Fruit fly (Drosophila melanogaster) whole organism, embryonic: ENCODE data around the gene CG11436.

Experiments used
- Atf6 ChIP-seq: fragments of 200-800 bp; sonication (Bioruptor generic); IDR thresholded peaks from 2 replicates; pipeline ENCODE4 v1.3.6; 2022; ENCODE audit warnings: missing biosample characterization, missing genetic modification characterization
- B-H1 ChIP-seq: fragments of 200-800 bp; sonication (Bioruptor generic); IDR thresholded peaks from 3 replicates; pipeline ENCODE4 v1.3.6; 2022; ENCODE audit warnings: missing biosample characterization, missing genetic modification characterization
- BtbVII ChIP-seq: fragments of 200-800 bp; sonication (Bioruptor generic); optimal IDR thresholded peaks from 3 replicates; lab custom pipeline; 2017; ENCODE audit warnings: missing biosample characterization, mild to moderate bottlenecking, missing genetic modification characterization
- CG1024 ChIP-seq: fragments of 200-800 bp; sonication (Bioruptor generic); IDR thresholded peaks from 2 replicates; pipeline ENCODE4 v1.3.6; 2022; ENCODE audit warnings: missing biosample characterization, missing genetic modification characterization
- CG13123 ChIP-seq: fragments of 200-800 bp; sonication (Bioruptor generic); optimal IDR thresholded peaks from 2 replicates; lab custom pipeline; 2016; ENCODE audit warnings: missing biosample characterization, missing genetic modification characterization
- CG13775 ChIP-seq: fragments of 200-800 bp; sonication (Bioruptor generic); optimal IDR thresholded peaks from 3 replicates; lab custom pipeline; 2017; ENCODE audit warnings: missing biosample characterization, mild to moderate bottlenecking, missing genetic modification characterization
- CG15073 ChIP-seq: fragments of 200-800 bp; sonication (Bioruptor generic); optimal IDR thresholded peaks from 2 replicates; lab custom pipeline; 2016; ENCODE audit warnings: missing biosample characterization, missing genetic modification characterization
- CG16815 ChIP-seq: fragments of 200-800 bp; sonication (Bioruptor generic); optimal IDR thresholded peaks from 3 replicates; lab custom pipeline; 2017; ENCODE audit warnings: missing biosample characterization, mild to moderate bottlenecking, missing genetic modification characterization
- CG16863 ChIP-seq: fragments of 200-800 bp; sonication (Bioruptor generic); optimal IDR thresholded peaks from 3 replicates; lab custom pipeline; 2016; ENCODE audit warnings: missing biosample characterization, missing genetic modification characterization
- CG17359 ChIP-seq: fragments of 200-800 bp; sonication (Bioruptor generic); optimal IDR thresholded peaks from 3 replicates; lab custom pipeline; 2018; ENCODE audit warnings: missing biosample characterization, mild to moderate bottlenecking, missing genetic modification characterization, moderate library complexity
- CG17829 ChIP-seq: fragments of 200-800 bp; optimal IDR thresholded peaks from 2 replicates; lab custom pipeline; 2019; ENCODE audit warnings: missing biosample characterization, mild to moderate bottlenecking, missing genetic modification characterization, moderate library complexity
- CG18619 ChIP-seq: fragments of 200-800 bp; sonication (Bioruptor generic); optimal IDR thresholded peaks from 3 replicates; lab custom pipeline; 2017; ENCODE audit warnings: missing biosample characterization, mild to moderate bottlenecking, missing genetic modification characterization
- CG30020 ChIP-seq: fragments of 200-800 bp; optimal IDR thresholded peaks from 2 replicates; lab custom pipeline; 2019; ENCODE audit warnings: missing biosample characterization, mild to moderate bottlenecking, missing genetic modification characterization, moderate library complexity
- CG31365 ChIP-seq: fragments of 200-800 bp; sonication (Bioruptor generic); optimal IDR thresholded peaks from 2 replicates; lab custom pipeline; 2018; ENCODE audit warnings: missing biosample characterization, mild to moderate bottlenecking, missing genetic modification characterization
- CG4282 ChIP-seq: fragments of 200-800 bp; sonication (Bioruptor generic); optimal IDR thresholded peaks from 2 replicates; lab custom pipeline; 2016; ENCODE audit warnings: missing biosample characterization, missing genetic modification characterization
- CG5245 ChIP-seq: fragments of 200-800 bp; sonication (Bioruptor generic); optimal IDR thresholded peaks from 3 replicates; lab custom pipeline; 2016; ENCODE audit warnings: missing biosample characterization, missing genetic modification characterization
- CG5953 ChIP-seq: fragments of 200-800 bp; sonication (Bioruptor generic); IDR thresholded peaks from 2 replicates; pipeline ENCODE4 v1.3.6; 2022; ENCODE audit warnings: missing biosample characterization, missing genetic modification characterization
- CG7987 ChIP-seq: fragments of 200-800 bp; sonication (Bioruptor generic); optimal IDR thresholded peaks from 2 replicates; lab custom pipeline; 2018; ENCODE audit warnings: missing biosample characterization, mild to moderate bottlenecking, missing genetic modification characterization, moderate library complexity
- CG9932 ChIP-seq: fragments of 200-800 bp; sonication (Bioruptor generic); IDR thresholded peaks from 2 replicates; pipeline ENCODE4 v1.3.6; 2022; ENCODE audit warnings: missing biosample characterization, missing genetic modification characterization
- Camta ChIP-seq: fragments of 200-800 bp; sonication (Bioruptor generic); optimal IDR thresholded peaks from 2 replicates; lab custom pipeline; 2016; ENCODE audit warnings: missing biosample characterization, missing genetic modification characterization
- D19B ChIP-seq: fragments of 200-800 bp; sonication (Bioruptor generic); optimal IDR thresholded peaks from 2 replicates; lab custom pipeline; 2017; ENCODE audit warnings: missing biosample characterization, mild to moderate bottlenecking, missing genetic modification characterization
- Dip2 ChIP-seq: fragments of 200-800 bp; sonication (Bioruptor generic); IDR thresholded peaks from 2 replicates; pipeline ENCODE4 v1.3.6; 2022; ENCODE audit warnings: missing biosample characterization, missing genetic modification characterization
- Dip3 ChIP-seq: fragments of 200-800 bp; sonication (Bioruptor generic); optimal IDR thresholded peaks from 3 replicates; lab custom pipeline; 2016; ENCODE audit warnings: missing biosample characterization, missing genetic modification characterization
- HLH54F ChIP-seq: fragments of 200-800 bp; sonication (Bioruptor generic); optimal IDR thresholded peaks from 3 replicates; lab custom pipeline; 2016; ENCODE audit warnings: missing biosample characterization, missing genetic modification characterization
- HmgD ChIP-seq: fragments of 200-800 bp; sonication (Bioruptor generic); optimal IDR thresholded peaks from 3 replicates; lab custom pipeline; 2016; ENCODE audit warnings: missing biosample characterization, missing genetic modification characterization
- Hr51 ChIP-seq, 2 experiments: fragments of 200-800 bp; sonication (Bioruptor generic); optimal IDR thresholded peaks; 2 replicates in 1 of 2; 3 replicates in 1 of 2; lab custom pipeline; 2016 to 2018; ENCODE audit warnings: missing biosample characterization in 2 of 2, missing genetic modification characterization in 2 of 2, mild to moderate bottlenecking in 1 of 2, moderate library complexity in 1 of 2
- Hr78 ChIP-seq, 2 experiments: fragments of 200-800 bp in 1 of 2; fragments of >200 bp in 1 of 2; sonication (Bioruptor generic) in 1 of 2; optimal IDR thresholded peaks; 2 replicates each; lab custom pipeline; 2017 to 2019; ENCODE audit warnings: missing biosample characterization in 2 of 2, missing genetic modification characterization in 2 of 2, mild to moderate bottlenecking in 1 of 2, moderate library complexity in 1 of 2
- Max ChIP-seq: fragments of 200-800 bp; sonication (Bioruptor generic); optimal IDR thresholded peaks from 2 replicates; lab custom pipeline; 2016; ENCODE audit warnings: missing biosample characterization, mild to moderate bottlenecking, missing genetic modification characterization
- Mrtf ChIP-seq: fragments of 200-800 bp; sonication (Bioruptor generic); IDR thresholded peaks from 3 replicates; pipeline ENCODE4 v1.3.6; 2022; ENCODE audit warnings: missing biosample characterization, missing genetic modification characterization
- Opbp ChIP-seq: fragments of 200-800 bp; sonication (Bioruptor generic); IDR thresholded peaks from 3 replicates; pipeline ENCODE4 v1.3.6; 2022; ENCODE audit warnings: missing biosample characterization, missing genetic modification characterization; ENCODE audit not compliant: partially characterized antibody
- Ptx1 ChIP-seq: fragments of 200-800 bp; sonication (Bioruptor generic); IDR thresholded peaks from 2 replicates; pipeline ENCODE4 v1.3.6; 2022; ENCODE audit warnings: missing biosample characterization, missing genetic modification characterization
- Xbp1 ChIP-seq: fragments of 200-800 bp; sonication (Bioruptor generic); optimal IDR thresholded peaks from 3 replicates; lab custom pipeline; 2016; ENCODE audit warnings: missing biosample characterization, mild to moderate bottlenecking, missing genetic modification characterization
- ato ChIP-seq: fragments of 200-800 bp; sonication (Bioruptor generic); IDR thresholded peaks from 2 replicates; pipeline ENCODE4 v1.3.6; 2022; ENCODE audit warnings: missing biosample characterization, missing genetic modification characterization; ENCODE audit not compliant: partially characterized antibody
- az2 ChIP-seq: fragments of 200-800 bp; sonication (Bioruptor generic); optimal IDR thresholded peaks from 3 replicates; lab custom pipeline; 2016; ENCODE audit warnings: missing biosample characterization, missing genetic modification characterization
- bab2 ChIP-seq: fragments of 200-800 bp; sonication (Bioruptor generic); optimal IDR thresholded peaks from 2 replicates; lab custom pipeline; 2016; ENCODE audit warnings: missing biosample characterization, missing genetic modification characterization
- crc ChIP-seq: fragments of 200-800 bp; sonication (Bioruptor generic); optimal IDR thresholded peaks from 2 replicates; lab custom pipeline; 2016; ENCODE audit warnings: missing biosample characterization, missing genetic modification characterization
- cwo ChIP-seq: fragments of 200-800 bp; sonication (Bioruptor generic); optimal IDR thresholded peaks from 3 replicates; lab custom pipeline; 2017; ENCODE audit warnings: missing biosample characterization, missing genetic modification characterization, mild to moderate bottlenecking, moderate library complexity, missing genetic modification reagents
- disco-r ChIP-seq: fragments of 200-800 bp; sonication (Bioruptor generic); optimal IDR thresholded peaks from 2 replicates; lab custom pipeline; 2016; ENCODE audit warnings: missing biosample characterization, missing genetic modification characterization
- gce ChIP-seq: fragments of 200-800 bp; sonication (Bioruptor generic); IDR thresholded peaks from 3 replicates; pipeline ENCODE4 v1.3.6; 2022; ENCODE audit warnings: missing biosample characterization, missing genetic modification characterization
- inv ChIP-seq: fragments of 200-800 bp; sonication (Bioruptor generic); IDR thresholded peaks from 2 replicates; pipeline ENCODE4 v1.3.6; 2022; ENCODE audit warnings: missing biosample characterization, missing genetic modification characterization; ENCODE audit not compliant: partially characterized antibody
- kni ChIP-seq: fragments of 200-800 bp; sonication (Bioruptor generic); optimal IDR thresholded peaks from 3 replicates; lab custom pipeline; 2017; ENCODE audit warnings: mild to moderate bottlenecking, missing biosample characterization, missing genetic modification reagents, missing genetic modification characterization
- luna ChIP-seq: fragments of 200-800 bp; sonication (Bioruptor generic); optimal IDR thresholded peaks from 2 replicates; lab custom pipeline; 2016; ENCODE audit warnings: missing biosample characterization, missing genetic modification characterization
- nom ChIP-seq: fragments of 200-800 bp; sonication (Bioruptor generic); optimal IDR thresholded peaks from 2 replicates; lab custom pipeline; 2017; ENCODE audit warnings: missing biosample characterization, missing genetic modification characterization, mild to moderate bottlenecking, moderate library complexity, missing genetic modification reagents
- prd ChIP-seq, 3 experiments: fragments of >200 bp in 2 of 3; fragments of 200-800 bp in 1 of 3; sonication (Bioruptor generic) in 1 of 3; optimal IDR thresholded peaks in 2 of 3; IDR thresholded peaks in 1 of 3; 2 replicates in 2 of 3; 3 replicates in 1 of 3; pipeline versions ENCODE4 v1.3.6 to Lab custom; 2017 to 2022; ENCODE audit warnings: missing biosample characterization in 1 of 3, missing genetic modification characterization in 1 of 3
- row ChIP-seq: fragments of 200-800 bp; sonication (Bioruptor generic); IDR thresholded peaks from 3 replicates; pipeline ENCODE4 v1.3.6; 2022; ENCODE audit warnings: missing biosample characterization, missing genetic modification characterization
- sc ChIP-seq, 3 experiments: fragments of >200 bp in 2 of 3; fragments of 200-800 bp in 1 of 3; sonication (Bioruptor generic) in 1 of 3; optimal IDR thresholded peaks; 2 replicates in 2 of 3; 3 replicates in 1 of 3; lab custom pipeline; 2017; ENCODE audit warnings: mild to moderate bottlenecking in 1 of 3, missing biosample characterization in 1 of 3, missing genetic modification characterization in 1 of 3, missing genetic modification reagents in 1 of 3
- sd ChIP-seq: fragments of 200-800 bp; sonication (Bioruptor generic); optimal IDR thresholded peaks from 3 replicates; lab custom pipeline; 2018; ENCODE audit warnings: missing biosample characterization, mild to moderate bottlenecking, missing genetic modification characterization, moderate library complexity
- slbo ChIP-seq: fragments of 200-800 bp; sonication (Bioruptor generic); IDR thresholded peaks from 2 replicates; pipeline ENCODE4 v1.3.6; 2022; ENCODE audit warnings: missing biosample characterization, missing genetic modification characterization
- sug ChIP-seq: fragments of 200-800 bp; optimal IDR thresholded peaks from 2 replicates; lab custom pipeline; 2019; ENCODE audit warnings: missing biosample characterization, mild to moderate bottlenecking, missing genetic modification characterization, moderate library complexity

CG11436 gene

DNA sequence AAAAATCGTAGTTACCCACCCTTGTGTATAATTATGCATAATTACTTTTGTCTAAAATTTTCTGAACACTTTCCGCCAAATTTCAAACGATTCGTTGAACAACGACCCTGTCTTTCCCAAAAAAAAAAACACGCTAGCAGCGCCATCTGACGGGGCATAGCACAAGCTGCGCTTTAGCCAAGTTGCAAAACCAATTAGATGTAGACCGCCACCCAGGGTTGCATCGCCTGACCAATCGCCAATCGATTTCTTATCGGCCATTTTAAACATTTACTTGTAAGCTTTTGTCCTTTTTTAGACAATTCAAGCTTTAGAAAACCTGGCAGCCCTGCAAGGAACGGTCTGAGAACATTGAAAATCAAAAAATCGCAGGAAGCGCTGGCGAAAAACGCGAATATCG lies 21.8 kb downstream of the CG11436 start, which contains the start of gene CG3556 (continued):
- TF ChIP-seq CG18619 (GFP tag; lab: Kevin White, UChicago) (peak; percentile 14), CG16863 (GFP tag; lab: Kevin White, UChicago) (peak; percentile 33), sc (optimal IDR thresholded peaks at IDR 0.05; lab: Kevin White, UChicago) (no peak), sc (GFP tag; optimal IDR thresholded peaks at IDR 0.05; lab: Kevin White, UChicago) (no peak), inv (peak; percentile 38; the same call in 1 of the 2 replicates), CG7987 (GFP tag; lab: Kevin White, UChicago) (peak; percentile 50), gce (no peak), CG17829 (tag; lab: Kevin White, UChicago) (no peak), sug (tag; lab: Kevin White, UChicago) (no peak), CG1024 (no peak), Max (GFP tag; lab: Kevin White, UChicago) (no peak), crc (no peak), nom (no peak), slbo (GFP tag; lab: Robert Waterston, UW) (peak; percentile 71), CG15073 (no peak), Dip2 (GFP tag; lab: Robert Waterston, UW) (peak; percentile 32; the same call in 1 of the 2 replicates), HLH54F (GFP tag; lab: Kevin White, UChicago) (no peak), Ptx1 (GFP tag; lab: Robert Waterston, UW) (peak; percentile 57), luna (GFP tag; lab: Kevin White, UChicago) (no peak), CG4282 (GFP tag; lab: Kevin White, UChicago) (peak; percentile 40), CG5245 (GFP tag; lab: Kevin White, UChicago) (no peak), CG17359 (tag; lab: Kevin White, UChicago) (peak; percentile 32), BtbVII (GFP tag; lab: Kevin White, UChicago) (no peak), Hr51 (GFP tag; optimal IDR thresholded peaks at IDR 0.05; lab: Kevin White, UChicago) (peak in 1 of 2 experiments; percentile 28), Opbp (GFP tag; lab: Robert Waterston, UW) (peak; percentile 72), CG5953 (0 out of 2 replicates have a peak, but pooled peaks have one; percentile 33), row (GFP tag; lab: Robert Waterston, UW) (peak; percentile 37; the same call in 2 of the 3 replicates), CG9932 (GFP tag; lab: Robert Waterston, UW) (peak; percentile 61; the same call in 1 of the 2 replicates), Xbp1 (GFP tag; lab: Kevin White, UChicago) (peak; percentile 40), Atf6 (GFP tag; lab: Robert Waterston, UW) (0 out of 2 replicates have a peak, but pooled peaks have one; percentile 30), bab2 (GFP tag; lab: Kevin White, UChicago) (no peak), CG16815 (GFP tag; lab: Kevin White, UChicago) (no peak), Mrtf (GFP tag; lab: Robert Waterston, UW) (0 out of 3 replicates have a peak, but pooled peaks have one; percentile 26), CG13123 (GFP tag; lab: Kevin White, UChicago) (peak; percentile 16), cwo (no peak), disco-r (GFP tag; lab: Kevin White, UChicago) (peak; percentile 10), CG30020 (no peak), prd (optimal IDR thresholded peaks at IDR 0.05; lab: Kevin White, UChicago) (no peak), prd (GFP tag; IDR thresholded peaks at IDR 0.05; lab: Robert Waterston, UW) (peak; percentile 46; the same call in 2 of the 3 replicates), Dip3 (GFP tag; lab: Kevin White, UChicago) (peak; percentile 7), ato (GFP tag; lab: Robert Waterston, UW) (peak; percentile 61; the same call in 1 of the 2 replicates), D19B (GFP tag; lab: Kevin White, UChicago) (no peak), Camta (GFP tag; lab: Kevin White, UChicago) (no peak), kni (GFP tag; lab: Kevin White, UChicago) (no peak), Hr78 (GFP tag; optimal IDR thresholded peaks at IDR 0.05; lab: Kevin White, UChicago) (no peak), CG13775 (peak; percentile 37), CG31365 (tag; lab: Kevin White, UChicago) (peak; percentile 12), sd (tag; lab: Kevin White, UChicago) (no peak), az2 (peak; percentile 15), HmgD (peak; percentile 53), B-H1 (GFP tag; lab: Robert Waterston, UW) (no peak; the same call in 1 of the 3 replicates)
